Fruit fly (Drosophila melanogaster) whole organism, wandering third instar larva: ENCODE measurements around the gene east.

ENCODE experiments used
- CG32264 ChIP-seq: fragments of 200-800 bp; sonication (Bioruptor generic); optimal IDR thresholded peaks from 2 replicates; lab custom pipeline; 2016; ENCODE audit warnings: missing biosample characterization, missing genetic modification characterization
- CG9705 ChIP-seq: fragments of 200-800 bp; sonication (Bioruptor generic); optimal IDR thresholded peaks from 2 replicates; lab custom pipeline; 2018; ENCODE audit warnings: missing biosample characterization, mild to moderate bottlenecking, missing genetic modification characterization
- Mio ChIP-seq: sonication (Bioruptor generic); optimal IDR thresholded peaks from 2 replicates; lab custom pipeline; 2016; ENCODE audit warnings: missing biosample characterization, missing genetic modification characterization
- Myc ChIP-seq: fragments of >200 bp; optimal IDR thresholded peaks from 2 replicates; lab custom pipeline; 2017
- br ChIP-seq: fragments of 200-800 bp; sonication (Bioruptor generic); optimal IDR thresholded peaks from 2 replicates; lab custom pipeline; 2016; ENCODE audit warnings: missing biosample characterization, missing genetic modification characterization
- h ChIP-seq: fragments of 200-800 bp; sonication (Bioruptor generic); optimal IDR thresholded peaks from 3 replicates; lab custom pipeline; 2016; ENCODE audit warnings: missing biosample characterization, mild to moderate bottlenecking, missing genetic modification characterization

- no peak for TF ChIP-seq Myc
- TF ChIP-seq Mio (GFP tag; lab: Kevin White, UChicago), result no peak
- TF ChIP-seq h, result no peak
- no peak for TF ChIP-seq br (GFP tag; lab: Kevin White, UChicago)
- TF ChIP-seq CG32264 (GFP tag; lab: Kevin White, UChicago), result no peak
- TF ChIP-seq CG9705 (GFP tag; lab: Kevin White, UChicago), result no peak
Measured at dm6 chrX:2024819-2025218, 14.2 kb downstream of the east start.
